Worm (Caenorhabditis elegans) whole organism, late embryonic: ENCODE results near the gene bgal-2.
A peak's percentile ranks its signal among the peaks of the same experiment; 100 is the strongest.

Experiments
- K02D7.2 ChIP-seq: sonication (generic microtip); optimal IDR thresholded peaks from 2 replicates; lab custom pipeline; 2017; ENCODE audit warnings: mild to moderate bottlenecking, missing genetic modification characterization, missing compliant biosample characterization
- K09A11.1 ChIP-seq: sonication (generic microtip); optimal IDR thresholded peaks from 2 replicates; lab custom pipeline; 2017; ENCODE audit warnings: antibody characterized with exemption, mild to moderate bottlenecking, missing genetic modification characterization, missing compliant biosample characterization; ENCODE audit not compliant: insufficient read depth
- T23F11.4 ChIP-seq: fragments of 200-800 bp; sonication (Bioruptor generic); optimal IDR thresholded peaks from 2 replicates; lab custom pipeline; 2018; ENCODE audit warnings: mild to moderate bottlenecking, missing genetic modification characterization, missing compliant biosample characterization
- ahr-1 ChIP-seq: sonication (generic microtip); optimal IDR thresholded peaks from 2 replicates; lab custom pipeline; 2016; ENCODE audit warnings: missing genetic modification characterization, missing compliant biosample characterization
- ama-1 ChIP-seq: fragments of 150-350 bp; optimal IDR thresholded peaks from 2 replicates; lab custom pipeline; 2014
- ceh-14 ChIP-seq: sonication (generic microtip); optimal IDR thresholded peaks from 2 replicates; lab custom pipeline; 2016; ENCODE audit warnings: missing genotype, missing genetic modification characterization, missing compliant biosample characterization
- ceh-18 ChIP-seq: sonication (generic microtip); optimal IDR thresholded peaks from 2 replicates; lab custom pipeline; 2016; ENCODE audit warnings: missing genetic modification characterization, missing compliant biosample characterization
- ceh-31 ChIP-seq: sonication (generic microtip); optimal IDR thresholded peaks from 2 replicates; lab custom pipeline; 2016; ENCODE audit warnings: missing genetic modification characterization, missing compliant biosample characterization
- ceh-34 ChIP-seq: sonication (generic microtip); optimal IDR thresholded peaks from 2 replicates; lab custom pipeline; 2016; ENCODE audit warnings: mild to moderate bottlenecking, missing genetic modification characterization, missing compliant biosample characterization
- ceh-9 ChIP-seq: sonication (generic microtip); optimal IDR thresholded peaks from 2 replicates; lab custom pipeline; 2016; ENCODE audit warnings: mild to moderate bottlenecking, missing genetic modification characterization, inconsistent platforms, missing compliant biosample characterization
- che-1 ChIP-seq: sonication (generic microtip); optimal IDR thresholded peaks from 2 replicates; lab custom pipeline; 2016; ENCODE audit warnings: mild to moderate bottlenecking, missing genetic modification characterization, missing compliant biosample characterization
- dve-1 ChIP-seq: sonication (generic microtip); optimal IDR thresholded peaks from 2 replicates; lab custom pipeline; 2017; ENCODE audit warnings: antibody characterized with exemption, mild to moderate bottlenecking, missing genetic modification characterization, missing compliant biosample characterization
- elt-2 ChIP-seq: sonication (generic microtip); optimal IDR thresholded peaks from 2 replicates; lab custom pipeline; 2016; ENCODE audit warnings: missing genetic modification reagents, missing genetic modification characterization, missing compliant biosample characterization
- ets-4 ChIP-seq: sonication (generic microtip); optimal IDR thresholded peaks from 2 replicates; lab custom pipeline; 2016; ENCODE audit warnings: missing genetic modification characterization, missing compliant biosample characterization
- fax-1 ChIP-seq: sonication (generic microtip); optimal IDR thresholded peaks from 2 replicates; lab custom pipeline; 2016; ENCODE audit warnings: missing genotype, missing genetic modification characterization, missing compliant biosample characterization
- fkh-6 ChIP-seq: sonication (generic microtip); optimal IDR thresholded peaks from 2 replicates; lab custom pipeline; 2016; ENCODE audit warnings: missing genetic modification characterization, missing compliant biosample characterization
- gmeb-2 ChIP-seq: sonication (generic microtip); optimal IDR thresholded peaks from 2 replicates; lab custom pipeline; 2016; ENCODE audit warnings: missing genetic modification characterization, inconsistent platforms, missing compliant biosample characterization
- hlh-13 ChIP-seq: fragments of 200-800 bp; sonication (Bioruptor generic); optimal IDR thresholded peaks from 2 replicates; lab custom pipeline; 2018; ENCODE audit warnings: mild to moderate bottlenecking, missing genetic modification characterization, missing compliant biosample characterization
- hlh-30 ChIP-seq: sonication (generic microtip); optimal IDR thresholded peaks from 2 replicates; lab custom pipeline; 2017; ENCODE audit warnings: antibody characterized with exemption, missing genetic modification characterization, missing compliant biosample characterization; ENCODE audit not compliant: insufficient read depth
- madf-2 ChIP-seq: sonication (generic microtip); optimal IDR thresholded peaks from 2 replicates; lab custom pipeline; 2017; ENCODE audit warnings: missing genetic modification characterization, missing compliant biosample characterization
- nhr-232 ChIP-seq: sonication (generic microtip); optimal IDR thresholded peaks from 2 replicates; lab custom pipeline; 2016; ENCODE audit warnings: missing genetic modification characterization, missing compliant biosample characterization
- npax-4 ChIP-seq: sonication (generic microtip); optimal IDR thresholded peaks from 2 replicates; lab custom pipeline; 2016; ENCODE audit warnings: missing genetic modification characterization, missing compliant biosample characterization
- odd-2 ChIP-seq: sonication (generic microtip); optimal IDR thresholded peaks from 2 replicates; lab custom pipeline; 2017; ENCODE audit warnings: antibody characterized with exemption, mild to moderate bottlenecking, missing genetic modification characterization, missing compliant biosample characterization
- pha-2 ChIP-seq: sonication (generic microtip); optimal IDR thresholded peaks from 2 replicates; lab custom pipeline; 2017; ENCODE audit warnings: mild to moderate bottlenecking, missing genetic modification characterization, missing compliant biosample characterization
- pha-4 ChIP-seq: fragments of 150-350 bp; optimal IDR thresholded peaks from 2 replicates; lab custom pipeline; 2018; ENCODE audit warnings: missing biosample characterization, missing genetic modification reagents, missing genetic modification characterization
- pros-1 ChIP-seq: fragments of 150-350 bp; optimal IDR thresholded peaks from 2 replicates; lab custom pipeline; 2014; ENCODE audit warnings: missing biosample characterization, missing genetic modification reagents, missing genetic modification characterization
- ref-2 ChIP-seq: sonication (generic microtip); optimal IDR thresholded peaks from 2 replicates; lab custom pipeline; 2016; ENCODE audit warnings: missing genetic modification characterization, missing compliant biosample characterization
- rnt-1 ChIP-seq: sonication (generic microtip); optimal IDR thresholded peaks from 2 replicates; lab custom pipeline; 2016; ENCODE audit warnings: missing genetic modification characterization, missing compliant biosample characterization
- sdc-2 ChIP-seq: sonication (generic microtip); optimal IDR thresholded peaks from 2 replicates; lab custom pipeline; 2016; ENCODE audit warnings: missing genotype, missing genetic modification characterization, missing compliant biosample characterization
- sox-2 ChIP-seq: fragments of 200-800 bp; sonication (Bioruptor generic); IDR thresholded peaks from 2 replicates; pipeline ENCODE4 v1.3.6; 2022; ENCODE audit warnings: missing genetic modification reagents, missing genetic modification characterization, missing compliant biosample characterization
- sox-4 ChIP-seq: sonication (generic microtip); optimal IDR thresholded peaks from 2 replicates; lab custom pipeline; 2017; ENCODE audit warnings: mild to moderate bottlenecking, missing genetic modification characterization, inconsistent platforms, missing compliant biosample characterization
- unc-42 ChIP-seq: sonication (generic microtip); optimal IDR thresholded peaks from 2 replicates; lab custom pipeline; 2016; ENCODE audit warnings: missing genotype, missing genetic modification characterization, missing compliant biosample characterization

The bgal-2 gene

ce11 chrX:6737329-6738008 lies 46.7 kb upstream of the bgal-2 start (continued):
- TF ChIP-seq ets-4 (tag; lab: Kevin White, UChicago), result no peak
- peak; percentile 92 for TF ChIP-seq rnt-1 (tag; lab: Kevin White, UChicago)
- peak; percentile 38 for TF ChIP-seq K09A11.1
- peak; percentile 94 for TF ChIP-seq ceh-18 (tag; lab: Kevin White, UChicago)
- peak; percentile 80 for TF ChIP-seq elt-2 (tag; lab: Kevin White, UChicago)
- no peak for TF ChIP-seq pha-2 (tag; lab: Kevin White, UChicago)
- peak; percentile 74 for TF ChIP-seq hlh-30 (tag; lab: Kevin White, UChicago)
- no peak for TF ChIP-seq che-1 (tag; lab: Kevin White, UChicago)
- peak; percentile 1 for TF ChIP-seq sox-4

ce11 chrX:6738535-6738934 lies 45.7 kb upstream of the bgal-2 start:
- TF ChIP-seq fkh-6 (no peak), ahr-1 (tag; lab: Kevin White, UChicago) (no peak), nhr-232 (no peak), sox-4 (no peak), ceh-14 (tag; lab: Kevin White, UChicago) (no peak), npax-4 (tag; lab: Kevin White, UChicago) (no peak)

- TF ChIP-seq unc-42 (tag; lab: Kevin White, UChicago) (peak; percentile 74), ceh-34 (tag; lab: Kevin White, UChicago) (no peak), ref-2 (tag; lab: Kevin White, UChicago) (no peak), hlh-30 (tag; lab: Kevin White, UChicago) (peak; percentile 6), pha-4 (tag; lab: Kevin White, UChicago) (no peak), ama-1 (lab: Kevin White, UChicago) (no peak), odd-2 (no peak)
Observed at ce11 chrX:6739034-6740008, 44.9 kb upstream of the bgal-2 start.

- TF ChIP-seq pros-1 (tag; lab: Kevin White, UChicago), result no peak
- peak; percentile 6 for TF ChIP-seq ceh-31 (tag; lab: Kevin White, UChicago)
- no peak for TF ChIP-seq K02D7.2 (tag; lab: Kevin White, UChicago)
- TF ChIP-seq fkh-6, result no peak
- TF ChIP-seq ceh-18 (tag; lab: Kevin White, UChicago), result no peak
- no peak for TF ChIP-seq ceh-9
- no peak for TF ChIP-seq sdc-2
- TF ChIP-seq ref-2 (tag; lab: Kevin White, UChicago), result peak; percentile 3
- TF ChIP-seq unc-42 (tag; lab: Kevin White, UChicago), result peak; percentile 39
- TF ChIP-seq nhr-232, result no peak
- TF ChIP-seq madf-2 (tag; lab: Kevin White, UChicago), result no peak
- TF ChIP-seq ahr-1 (tag; lab: Kevin White, UChicago), result no peak
- TF ChIP-seq dve-1 (tag; lab: Kevin White, UChicago), result no peak
- TF ChIP-seq T23F11.4 (GFP tag; lab: Kevin White, UChicago), result no peak
- no peak for TF ChIP-seq sox-4
- TF ChIP-seq hlh-13 (GFP tag; lab: Kevin White, UChicago), result no peak
- TF ChIP-seq sox-2 (GFP tag; lab: Robert Waterston, UW), result no peak
- no peak for TF ChIP-seq gmeb-2
- no peak for TF ChIP-seq fax-1 (tag; lab: Kevin White, UChicago)
Observed at ce11 chrX:6740282-6740982, 43.8 kb upstream of the bgal-2 start.
